Fruit fly (Drosophila melanogaster): Measurements from ENCODE around the gene cyr.

cyr gene

DNA sequence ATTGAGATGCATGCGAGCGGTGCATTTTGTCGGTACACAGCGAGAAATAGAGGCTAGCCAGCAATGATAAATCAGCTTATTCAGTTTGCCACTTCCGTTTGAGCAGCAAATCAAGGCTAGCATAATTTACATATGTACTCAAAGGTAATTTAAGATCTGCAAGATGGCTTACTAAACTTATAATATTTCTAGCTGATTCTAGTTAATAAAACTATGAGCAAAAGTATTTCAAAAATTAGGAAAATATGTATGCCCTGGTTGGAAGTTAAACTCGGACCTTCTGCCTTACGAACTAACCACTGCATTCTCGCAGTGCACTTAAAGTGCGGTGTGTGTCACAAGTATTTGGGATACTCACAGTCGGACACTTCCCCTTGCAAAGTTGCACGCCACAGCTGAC, 12.7 kb downstream of the cyr start (continued):
- TF ChIP-seq Gug (GFP tag; IDR thresholded peaks at IDR 0.05) (no peak), vri (GFP tag; optimal IDR thresholded peaks at IDR 0.05) (no peak), CG10631 (GFP tag; optimal IDR thresholded peaks at IDR 0.05) (peak; percentile 30), CG16779 (tag; optimal IDR thresholded peaks at IDR 0.05) (no peak), cyc (GFP tag; optimal IDR thresholded peaks at IDR 0.05) (no peak), Ets21C (GFP tag; optimal IDR thresholded peaks at IDR 0.05) (no peak), pdm3 (GFP tag; optimal IDR thresholded peaks at IDR 0.05) (peak; percentile 56), acj6 (GFP tag; optimal IDR thresholded peaks at IDR 0.05) (peak; percentile 34), CG8632 (GFP tag; optimal IDR thresholded peaks at IDR 0.05) (peak; percentile 4), Hr39 (GFP tag; optimal IDR thresholded peaks at IDR 0.05) (peak; percentile 6), dac (GFP tag; optimal IDR thresholded peaks at IDR 0.05) (peak; percentile 47), CG6792 (GFP tag; optimal IDR thresholded peaks at IDR 0.05) (peak; percentile 25), Eip93F (GFP tag; optimal IDR thresholded peaks at IDR 0.05) (no peak), Eip78C (GFP tag) (peak; percentile 92), CG34406 (GFP tag; optimal IDR thresholded peaks at IDR 0.05) (no peak), CG3919 (GFP tag; optimal IDR thresholded peaks at IDR 0.05) (peak; percentile 53), esn (GFP tag; optimal IDR thresholded peaks at IDR 0.05) (peak; percentile 18), CG6276 (GFP tag; optimal IDR thresholded peaks at IDR 0.05) (peak; percentile 66), CG6808 (GFP tag; optimal IDR thresholded peaks at IDR 0.05) (peak; percentile 48), fd59A (GFP tag; optimal IDR thresholded peaks at IDR 0.05) (peak; percentile 36), spab (GFP tag; optimal IDR thresholded peaks at IDR 0.05) (no peak), CG11762 (GFP tag; optimal IDR thresholded peaks at IDR 0.05; ENCODE audit: insufficient read depth) (peak; percentile 20), fd85E (GFP tag; optimal IDR thresholded peaks at IDR 0.05) (no peak), dsx (GFP tag; optimal IDR thresholded peaks at IDR 0.05; ENCODE audit: poor library complexity, severe bottlenecking) (peak; percentile 27), CG8119 (GFP tag; IDR thresholded peaks at IDR 0.05) (peak; percentile 77), salr (GFP tag; optimal IDR thresholded peaks at IDR 0.05) (peak in 1 of 2 experiments; percentile 38), Sox14 (GFP tag; optimal IDR thresholded peaks at IDR 0.05) (peak; percentile 28)

DNA sequence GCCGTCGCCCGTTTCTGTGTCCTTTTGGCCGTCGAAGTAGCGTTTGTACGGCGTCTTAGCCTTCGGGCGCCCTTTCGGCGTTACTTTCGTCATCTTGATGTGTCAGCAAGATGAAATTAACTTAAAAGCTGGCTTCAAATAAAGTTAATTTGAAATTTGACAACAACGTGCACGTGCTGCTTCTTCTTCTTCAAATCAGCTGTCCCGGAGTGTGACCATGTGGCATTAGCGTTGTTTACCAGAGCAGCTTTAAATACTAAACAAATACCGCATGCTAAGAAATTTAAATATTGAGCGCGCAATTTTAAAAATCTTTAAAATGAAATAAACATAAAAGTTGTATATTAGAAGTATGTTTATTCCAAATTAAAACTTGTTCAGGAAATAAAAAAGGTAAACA, 14.6 kb downstream of the cyr start, which contains the start of gene CG2260:
Gene CG2260 (minus strand): TSS at position 209 of the 400 bp plus-strand sequence.
- TF ChIP-seq Hr39 (GFP tag; optimal IDR thresholded peaks at IDR 0.05) (no peak), Eip78C (GFP tag) (peak; percentile 39), Lpt (GFP tag; optimal IDR thresholded peaks at IDR 0.05) (no peak)

DNA sequence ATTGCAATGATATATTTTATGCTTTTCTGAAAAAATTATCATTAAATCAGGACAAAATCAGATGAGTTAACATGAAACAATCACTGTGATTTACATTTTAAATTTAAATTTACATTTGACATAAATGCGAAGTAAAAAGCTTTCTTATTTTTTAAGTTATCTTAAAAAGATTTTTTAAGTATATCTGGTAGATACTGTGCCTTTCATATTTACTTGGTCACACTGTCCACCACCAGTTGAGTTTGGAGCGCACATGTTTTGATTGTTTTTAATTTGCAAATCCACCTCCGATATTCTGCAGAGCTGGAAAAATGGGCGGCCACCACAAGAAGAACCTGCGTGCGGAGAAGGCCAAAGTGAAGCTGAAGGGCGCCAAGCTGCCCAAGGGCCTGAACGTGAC, 18.7 kb downstream of the cyr start, which contains the start of gene CG1575:
Gene CG1575 (plus strand): TSS at position 200 of the 400 bp plus-strand sequence.
- no peak for TF ChIP-seq Hr38 (GFP tag; optimal IDR thresholded peaks at IDR 0.05)
- no peak for TF ChIP-seq CG10669 (GFP tag; optimal IDR thresholded peaks at IDR 0.05)
- TF ChIP-seq Eip93F (GFP tag; optimal IDR thresholded peaks at IDR 0.05) = no peak
- TF ChIP-seq Hr39 (GFP tag; optimal IDR thresholded peaks at IDR 0.05) = no peak
- no peak for TF ChIP-seq vri (GFP tag; optimal IDR thresholded peaks at IDR 0.05)
- no peak for TF ChIP-seq dac (GFP tag; optimal IDR thresholded peaks at IDR 0.05)
- no peak for TF ChIP-seq CG11294 (GFP tag; IDR thresholded peaks at IDR 0.05)
- TF ChIP-seq Hr4 (GFP tag; optimal IDR thresholded peaks at IDR 0.05) = no peak
- no peak for TF ChIP-seq CG11902 (GFP tag; optimal IDR thresholded peaks at IDR 0.05)
- TF ChIP-seq acj6 (GFP tag; optimal IDR thresholded peaks at IDR 0.05) = no peak
- no peak for TF ChIP-seq fkh (GFP tag; optimal IDR thresholded peaks at IDR 0.05)

DNA sequence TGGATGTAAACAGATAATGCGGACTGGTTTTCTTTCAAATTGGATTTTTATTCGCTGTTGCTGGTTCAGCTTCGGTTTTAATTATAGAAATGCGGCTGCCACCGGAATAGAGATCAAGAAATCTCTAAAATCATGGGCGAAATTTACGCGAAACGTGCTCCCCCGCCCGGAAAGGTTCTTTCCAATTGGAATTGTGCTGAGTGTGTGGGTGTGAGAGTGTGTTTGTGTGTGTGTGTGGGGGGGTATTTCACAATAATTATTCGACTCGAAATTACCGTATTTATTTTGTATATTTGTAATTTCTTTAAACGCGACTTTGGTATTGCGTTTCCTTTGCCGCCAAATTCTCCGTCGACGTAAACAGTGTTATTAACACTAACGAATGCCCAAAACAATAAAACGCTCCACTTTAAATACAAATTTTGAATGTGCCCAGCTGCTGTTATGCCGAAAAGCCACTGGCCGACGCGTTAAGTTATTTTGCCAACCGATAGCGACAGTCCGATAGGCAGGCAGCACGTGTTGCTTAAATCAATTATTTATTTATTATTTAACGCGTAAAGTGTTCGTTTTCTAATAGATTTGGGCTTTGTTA, 19.7 kb downstream of the cyr start, which contains the start of gene Gclc:
Gene Gclc (minus strand): TSS at position 431 of the 595 bp plus-strand sequence.
- TF ChIP-seq Eip78C (GFP tag) (peak; percentile 84), fkh (GFP tag; optimal IDR thresholded peaks at IDR 0.05) (peak; percentile 5), CG6276 (GFP tag; optimal IDR thresholded peaks at IDR 0.05) (peak; percentile 4), CG16779 (tag; optimal IDR thresholded peaks at IDR 0.05) (peak; percentile 3), acj6 (GFP tag; optimal IDR thresholded peaks at IDR 0.05) (no peak)

All from whole organism, prepupa.